Fruit fly (Drosophila melanogaster) whole organism, embryonic: ENCODE measurements around the gene Rpt5.

Experiments used
- CG17568 ChIP-seq: fragments of 200-800 bp; sonication (Bioruptor generic); optimal IDR thresholded peaks from 2 replicates; lab custom pipeline; 2018; ENCODE audit warnings: missing biosample characterization, mild to moderate bottlenecking, missing genetic modification characterization, moderate library complexity
- CG2875 ChIP-seq: fragments of 200-800 bp; sonication (Bioruptor generic); optimal IDR thresholded peaks from 2 replicates; lab custom pipeline; 2017; ENCODE audit warnings: missing biosample characterization, mild to moderate bottlenecking, missing genetic modification characterization, missing genetic modification reagents
- CG9817 ChIP-seq: fragments of 200-800 bp; sonication (Bioruptor generic); optimal IDR thresholded peaks from 2 replicates; lab custom pipeline; 2018; ENCODE audit warnings: missing biosample characterization, mild to moderate bottlenecking, missing genetic modification characterization, moderate library complexity
- Drgx ChIP-seq: fragments of 200-800 bp; sonication (Bioruptor generic); IDR thresholded peaks from 2 replicates; pipeline ENCODE4 v1.3.6; 2022; ENCODE audit warnings: missing biosample characterization, missing genetic modification characterization
- Ets65A ChIP-seq: fragments of 200-800 bp; sonication (Bioruptor generic); peaks from one replicate; lab custom pipeline; 2016; ENCODE audit warnings: missing biosample characterization, missing genetic modification characterization
- TFAM ChIP-seq: fragments of 200-800 bp; sonication (Bioruptor generic); optimal IDR thresholded peaks from 2 replicates; lab custom pipeline; 2017; ENCODE audit warnings: missing biosample characterization, missing genetic modification characterization, inconsistent platforms
- chinmo ChIP-seq: fragments of 200-800 bp; sonication (Bioruptor generic); IDR thresholded peaks from 4 replicates; pipeline ENCODE4 v1.3.6; 2022; ENCODE audit warnings: missing biosample characterization, missing genetic modification characterization; ENCODE audit not compliant: partially characterized antibody
- eyg ChIP-seq: fragments of 200-800 bp; sonication (Bioruptor generic); optimal IDR thresholded peaks from 3 replicates; lab custom pipeline; 2016; ENCODE audit warnings: missing biosample characterization, missing genetic modification characterization
- gce ChIP-seq: fragments of 200-800 bp; sonication (Bioruptor generic); IDR thresholded peaks from 3 replicates; pipeline ENCODE4 v1.3.6; 2022; ENCODE audit warnings: missing biosample characterization, missing genetic modification characterization
- jumu ChIP-seq: fragments of 200-800 bp; sonication (Bioruptor generic); optimal IDR thresholded peaks from 3 replicates; lab custom pipeline; 2016; ENCODE audit warnings: missing biosample characterization, missing genetic modification characterization
- klu ChIP-seq: fragments of 200-800 bp; sonication (Bioruptor generic); IDR thresholded peaks from 2 replicates; pipeline ENCODE4 v1.3.6; 2022; ENCODE audit warnings: missing biosample characterization, missing genetic modification characterization
- nom ChIP-seq: fragments of 200-800 bp; sonication (Bioruptor generic); optimal IDR thresholded peaks from 2 replicates; lab custom pipeline; 2017; ENCODE audit warnings: missing biosample characterization, missing genetic modification characterization, mild to moderate bottlenecking, moderate library complexity, missing genetic modification reagents
- tup ChIP-seq: fragments of 200-800 bp; sonication (Bioruptor generic); optimal IDR thresholded peaks from 2 replicates; lab custom pipeline; 2016; ENCODE audit warnings: missing biosample characterization, mild to moderate bottlenecking, missing genetic modification characterization, moderate library complexity
- usp ChIP-seq: fragments of >200 bp; optimal IDR thresholded peaks from 2 replicates; lab custom pipeline; 2017; ENCODE audit warnings: missing biosample characterization, missing genetic modification characterization

DNA sequence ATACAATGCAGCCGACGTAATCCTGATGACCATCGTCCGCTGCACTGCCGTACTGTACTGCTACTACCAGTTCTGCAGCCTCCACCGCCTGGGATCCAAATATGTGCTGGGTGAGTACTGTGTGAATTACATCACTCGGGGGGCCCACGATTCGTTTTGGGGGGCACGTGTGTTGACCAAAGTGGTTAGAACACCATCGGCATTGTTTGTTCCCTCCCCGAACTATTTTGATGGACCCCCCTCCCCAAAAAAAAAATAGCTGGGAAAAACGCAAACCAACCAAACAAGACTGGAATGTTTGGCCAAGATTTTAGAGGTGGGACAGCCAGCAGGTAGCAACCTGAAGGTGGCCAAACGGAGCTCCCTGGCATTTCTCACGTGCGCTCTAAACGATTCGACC, 5.2 kb upstream of the Rpt5 start:
- TF ChIP-seq klu (GFP tag; lab: Robert Waterston, UW) (no peak), CG9817 (tag; lab: Kevin White, UChicago) (no peak), jumu (GFP tag; lab: Kevin White, UChicago) (no peak), tup (GFP tag; lab: Kevin White, UChicago) (no peak), Drgx (GFP tag; lab: Robert Waterston, UW) (no peak), eyg (GFP tag; lab: Kevin White, UChicago) (no peak), chinmo (GFP tag; lab: Robert Waterston, UW) (no peak), Ets65A (GFP tag; lab: Kevin White, UChicago) (no peak), TFAM (GFP tag; lab: Kevin White, UChicago) (no peak), nom (GFP tag; lab: Kevin White, UChicago) (no peak), CG17568 (GFP tag; lab: Kevin White, UChicago) (no peak), usp (GFP tag; lab: Kevin White, UChicago) (no peak), CG2875 (GFP tag; lab: Kevin White, UChicago) (no peak), gce (GFP tag; lab: Robert Waterston, UW) (no peak)
